Worm (Caenorhabditis elegans) whole organism, L4 larva: ENCODE measurements around the gene pgph-1.

Experiments
- F37D6.2 ChIP-seq: sonication (generic microtip); optimal IDR thresholded peaks from 2 replicates; lab custom pipeline; 2016; ENCODE audit warnings: mild to moderate bottlenecking, missing genetic modification characterization, missing compliant biosample characterization
- F44E2.7 ChIP-seq: fragments of 200-800 bp; sonication (Bioruptor generic); IDR thresholded peaks from 2 replicates; pipeline ENCODE4 v2.1.2; 2022; ENCODE audit warnings: missing genetic modification characterization, missing compliant biosample characterization
- F49E8.2 ChIP-seq: sonication (generic microtip); optimal IDR thresholded peaks from 2 replicates; lab custom pipeline; 2016; ENCODE audit warnings: missing compliant biosample characterization, mild to moderate bottlenecking, missing genetic modification characterization, borderline replicate concordance
- R02D3.7 ChIP-seq: fragments of 150-350 bp; sonication (generic microtip); optimal IDR thresholded peaks from 3 replicates; lab custom pipeline; 2014; ENCODE audit warnings: missing biosample characterization, missing genetic modification characterization
- T26A8.4 ChIP-seq: fragments of 200-800 bp; sonication (Bioruptor generic); IDR thresholded peaks from 2 replicates; pipeline ENCODE4 v1.3.6; 2022; ENCODE audit warnings: missing genetic modification characterization, missing compliant biosample characterization
- Y105C5A.15 ChIP-seq: fragments of 200-800 bp; sonication (Bioruptor generic); IDR thresholded peaks from 2 replicates; pipeline ENCODE4 v1.3.6; 2022; ENCODE audit warnings: missing genetic modification characterization, missing compliant biosample characterization
- Y48G9A.11 ChIP-seq: fragments of 200-800 bp; sonication (Bioruptor generic); IDR thresholded peaks from 2 replicates; pipeline ENCODE4 v1.3.6; 2022; ENCODE audit warnings: missing genetic modification reagents, missing genetic modification characterization, missing compliant biosample characterization
- ZK546.5 ChIP-seq, 2 experiments: sonication (generic microtip); optimal IDR thresholded peaks; 2 replicates each; lab custom pipeline; 2017; ENCODE audit warnings: missing biosample characterization in 2 of 2, missing genetic modification characterization in 2 of 2
- aha-1 ChIP-seq: fragments of 150-350 bp; peaks from one replicate; lab custom pipeline; 2014; ENCODE audit warnings: missing biosample characterization, missing genetic modification characterization
- ceh-28 ChIP-seq: fragments of 150-350 bp; optimal IDR thresholded peaks from 2 replicates; lab custom pipeline; 2014; ENCODE audit warnings: missing biosample characterization, missing genetic modification reagents, missing genetic modification characterization
- ceh-44 ChIP-seq: fragments of 200-800 bp; sonication (Bioruptor generic); IDR thresholded peaks from 2 replicates; pipeline ENCODE4 v1.3.6; 2022; ENCODE audit warnings: missing genetic modification reagents, missing genetic modification characterization, missing compliant biosample characterization
- ceh-62 ChIP-seq: sonication (generic microtip); optimal IDR thresholded peaks from 2 replicates; lab custom pipeline; 2017; ENCODE audit warnings: missing biosample characterization, missing genetic modification characterization
- ceh-82 ChIP-seq: sonication (generic microtip); optimal IDR thresholded peaks from 2 replicates; lab custom pipeline; 2017; ENCODE audit warnings: missing biosample characterization, missing genetic modification characterization
- cey-2 ChIP-seq: sonication (generic microtip); optimal IDR thresholded peaks from 3 replicates; lab custom pipeline; 2017; ENCODE audit warnings: missing genetic modification characterization, mild to moderate bottlenecking, missing compliant biosample characterization, antibody characterized with exemption, borderline replicate concordance; ENCODE audit not compliant: insufficient read depth
- daf-19 ChIP-seq: fragments of 200-800 bp; sonication (Bioruptor generic); conservative IDR thresholded peaks from 2 replicates; pipeline ENCODE4 v1.3.6; 2022; ENCODE audit warnings: missing genetic modification characterization, missing compliant biosample characterization
- egl-43 ChIP-seq: fragments of 200-800 bp; sonication (Bioruptor generic); IDR thresholded peaks from 2 replicates; pipeline ENCODE4 v1.3.6; 2022; ENCODE audit warnings: missing genetic modification reagents, missing genetic modification characterization, missing compliant biosample characterization
- fos-1 ChIP-seq: fragments of 150-350 bp; optimal IDR thresholded peaks from 2 replicates; lab custom pipeline; 2014; ENCODE audit warnings: missing biosample characterization, missing genetic modification characterization
- gei-8 ChIP-seq: fragments of 200-800 bp; sonication (Bioruptor generic); optimal IDR thresholded peaks from 2 replicates; lab custom pipeline; 2018; ENCODE audit warnings: mild to moderate bottlenecking, missing genetic modification characterization, missing compliant biosample characterization
- hif-1 ChIP-seq, 2 experiments: sonication (generic microtip); optimal IDR thresholded peaks; 2 replicates each; lab custom pipeline; 2016 to 2017; ENCODE audit warnings: missing compliant biosample characterization in 2 of 2, missing genetic modification characterization in 2 of 2, missing genetic modification reagents in 2 of 2, missing genotype in 2 of 2, mild to moderate bottlenecking in 1 of 2
- hlh-11 ChIP-seq: fragments of 200-800 bp; sonication (Bioruptor generic); optimal IDR thresholded peaks from 2 replicates; lab custom pipeline; 2018; ENCODE audit warnings: mild to moderate bottlenecking, missing genetic modification characterization, missing compliant biosample characterization
- hlh-30 ChIP-seq: sonication (generic microtip); optimal IDR thresholded peaks from 2 replicates; lab custom pipeline; 2017; ENCODE audit warnings: antibody characterized with exemption, mild to moderate bottlenecking, missing genetic modification characterization, missing compliant biosample characterization; ENCODE audit not compliant: insufficient read depth
- hmg-1.1 ChIP-seq: fragments of 200-800 bp; sonication (Bioruptor generic); IDR thresholded peaks from 2 replicates; pipeline ENCODE4 v1.3.6; 2022; ENCODE audit warnings: missing genetic modification reagents, missing genetic modification characterization, missing compliant biosample characterization
- lin-13 ChIP-seq: fragments of 150-350 bp; optimal IDR thresholded peaks from 2 replicates; lab custom pipeline; 2014; ENCODE audit warnings: missing biosample characterization, missing genetic modification reagents, missing genetic modification characterization
- lin-29 ChIP-seq: fragments of 200-800 bp; sonication (Bioruptor generic); IDR thresholded peaks from 2 replicates; pipeline ENCODE4 v1.3.6; 2022; ENCODE audit warnings: missing genetic modification reagents, missing genetic modification characterization, missing compliant biosample characterization
- lsy-2 ChIP-seq, 2 experiments: fragments of 150-350 bp in 1 of 2; sonication (generic microtip) in 1 of 2; optimal IDR thresholded peaks; 2 replicates each; lab custom pipeline; 2014 to 2017; ENCODE audit warnings: missing biosample characterization in 2 of 2, missing genetic modification characterization in 2 of 2
- madf-9 ChIP-seq: fragments of 200-800 bp; sonication (Bioruptor generic); conservative IDR thresholded peaks from 2 replicates; pipeline ENCODE4 v1.3.6; 2022; ENCODE audit warnings: missing genetic modification reagents, missing genetic modification characterization, missing compliant biosample characterization
- mdl-1 ChIP-seq, 2 experiments: fragments of 150-350 bp in 1 of 2; sonication (generic microtip) in 1 of 2; optimal IDR thresholded peaks; 2 replicates each; lab custom pipeline; 2014 to 2017; ENCODE audit warnings: missing biosample characterization in 2 of 2, missing genetic modification characterization in 2 of 2
- mep-1 ChIP-seq: fragments of 150-350 bp; sonication (generic microtip); optimal IDR thresholded peaks from 3 replicates; lab custom pipeline; 2014; ENCODE audit warnings: missing biosample characterization, missing genetic modification characterization
- mes-2 ChIP-seq: sonication (generic microtip); optimal IDR thresholded peaks from 2 replicates; lab custom pipeline; 2016; ENCODE audit warnings: missing genotype, mild to moderate bottlenecking, missing genetic modification characterization, missing compliant biosample characterization; ENCODE audit not compliant: poor library complexity, severe bottlenecking
- mxl-3 ChIP-seq: fragments of 200-800 bp; sonication (Bioruptor generic); optimal IDR thresholded peaks from 2 replicates; lab custom pipeline; 2018; ENCODE audit warnings: mild to moderate bottlenecking, missing genetic modification characterization, missing compliant biosample characterization
- nhr-102 ChIP-seq: sonication (generic microtip); optimal IDR thresholded peaks from 2 replicates; lab custom pipeline; 2016; ENCODE audit warnings: mild to moderate bottlenecking, missing genetic modification characterization, moderate library complexity, missing compliant biosample characterization
- nhr-11 ChIP-seq: fragments of 150-350 bp; optimal IDR thresholded peaks from 2 replicates; lab custom pipeline; 2014; ENCODE audit warnings: missing biosample characterization, missing genetic modification characterization
- nhr-237 ChIP-seq: sonication (generic microtip); optimal IDR thresholded peaks from 2 replicates; lab custom pipeline; 2017; ENCODE audit warnings: missing biosample characterization, missing genetic modification characterization
- nhr-48 ChIP-seq: sonication (generic microtip); optimal IDR thresholded peaks from 2 replicates; lab custom pipeline; 2016; ENCODE audit warnings: mild to moderate bottlenecking, missing genetic modification characterization, missing compliant biosample characterization
- nhr-6 ChIP-seq: fragments of 150-350 bp; optimal IDR thresholded peaks from 2 replicates; lab custom pipeline; 2014; ENCODE audit warnings: missing biosample characterization, missing genetic modification characterization
- nhr-76 ChIP-seq: fragments of 150-350 bp; optimal IDR thresholded peaks from 2 replicates; lab custom pipeline; 2014; ENCODE audit warnings: missing biosample characterization, missing genetic modification characterization
- nhr-77 ChIP-seq: fragments of 150-350 bp; optimal IDR thresholded peaks from 2 replicates; lab custom pipeline; 2014; ENCODE audit warnings: missing biosample characterization, missing genetic modification characterization
- php-3 ChIP-seq: fragments of 200-800 bp; sonication (Bioruptor generic); IDR thresholded peaks from 2 replicates; pipeline ENCODE4 v1.3.6; 2022; ENCODE audit warnings: missing genetic modification reagents, missing genetic modification characterization, missing compliant biosample characterization
- sdz-12 ChIP-seq: fragments of 200-800 bp; sonication (Bioruptor generic); optimal IDR thresholded peaks from 2 replicates; lab custom pipeline; 2018; ENCODE audit warnings: mild to moderate bottlenecking, missing genetic modification characterization, missing compliant biosample characterization
- set-16 ChIP-seq: fragments of 200-800 bp; sonication (Bioruptor generic); IDR thresholded peaks from 2 replicates; pipeline ENCODE4 v1.3.6; 2022; ENCODE audit warnings: missing genetic modification reagents, missing genetic modification characterization, missing compliant biosample characterization
- spr-1 ChIP-seq: sonication (generic microtip); optimal IDR thresholded peaks from 2 replicates; lab custom pipeline; 2016; ENCODE audit warnings: mild to moderate bottlenecking, missing genetic modification characterization, missing compliant biosample characterization
- spr-3 ChIP-seq: fragments of 200-800 bp; sonication (Bioruptor generic); optimal IDR thresholded peaks from 2 replicates; lab custom pipeline; 2018; ENCODE audit warnings: mild to moderate bottlenecking, missing genetic modification characterization, missing compliant biosample characterization
- tag-97 ChIP-seq: fragments of 200-800 bp; sonication (Bioruptor generic); IDR thresholded peaks from 2 replicates; pipeline ENCODE4 v1.3.6; 2022; ENCODE audit warnings: missing genetic modification characterization, missing compliant biosample characterization
- tra-1 ChIP-seq: fragments of 200-800 bp; sonication (Bioruptor generic); IDR thresholded peaks from 2 replicates; pipeline ENCODE4 v1.3.6; 2022; ENCODE audit warnings: missing genetic modification reagents, missing genetic modification characterization, missing compliant biosample characterization
- unc-62 ChIP-seq, 3 experiments: fragments of 150-350 bp in 1 of 3; sonication (generic microtip); optimal IDR thresholded peaks in 2 of 3; peaks in 1 of 3; 1 replicate in 1 of 3; 2 replicates in 2 of 3; lab custom pipeline; 2014 to 2017; ENCODE audit warnings: missing biosample characterization in 3 of 3, missing genetic modification characterization in 3 of 3, missing genetic modification reagents in 3 of 3, missing genotype in 1 of 3
- vab-7 ChIP-seq: fragments of 200-800 bp; sonication (Bioruptor generic); IDR thresholded peaks from 2 replicates; pipeline ENCODE4 v1.3.6; 2022; ENCODE audit warnings: missing genetic modification reagents, missing genetic modification characterization, missing compliant biosample characterization
- zfp-2 ChIP-seq: sonication (generic microtip); optimal IDR thresholded peaks from 2 replicates; lab custom pipeline; 2016; ENCODE audit warnings: mild to moderate bottlenecking, missing genetic modification characterization, missing compliant biosample characterization
- zfp-3 ChIP-seq: fragments of 200-800 bp; sonication (Bioruptor generic); conservative IDR thresholded peaks from 2 replicates; pipeline ENCODE4 v1.3.6; 2022; ENCODE audit warnings: missing genetic modification reagents, missing genetic modification characterization, missing compliant biosample characterization
- zip-11 ChIP-seq: fragments of 200-800 bp; sonication (Bioruptor generic); IDR thresholded peaks from 2 replicates; pipeline ENCODE4 v1.3.6; 2022; ENCODE audit warnings: missing genetic modification characterization, missing compliant biosample characterization
- ztf-7 ChIP-seq: fragments of 150-350 bp; optimal IDR thresholded peaks from 2 replicates; lab custom pipeline; 2014; ENCODE audit warnings: missing biosample characterization, missing genetic modification characterization

The pgph-1 gene

ce11 chrV:5763787-5764186 lies 10.5 kb upstream of the pgph-1 start, which contains the start of gene pgph-3 (continued):
- no peak for TF ChIP-seq unc-62 (GFP tag; optimal IDR thresholded peaks at IDR 0.05 in 1 of 2; lab: Kevin White, UChicago)
- TF ChIP-seq unc-62 (tag; optimal IDR thresholded peaks at IDR 0.05; lab: Kevin White, UChicago): no peak
- peak; percentile 93 for TF ChIP-seq nhr-48 (tag; lab: Kevin White, UChicago)
- TF ChIP-seq zfp-2 (tag; lab: Kevin White, UChicago): no peak
- peak; percentile 69 for TF ChIP-seq nhr-76 (tag; lab: Kevin White, UChicago)
- TF ChIP-seq madf-9 (GFP tag; lab: Robert Waterston, UW): 0 out of 2 replicates have a peak, but pooled peaks have one; percentile 16
- TF ChIP-seq set-16 (GFP tag; lab: Robert Waterston, UW): no peak
- TF ChIP-seq nhr-77 (tag; lab: Kevin White, UChicago): peak; percentile 85
- TF ChIP-seq mxl-3 (GFP tag; lab: Kevin White, UChicago): peak; percentile 71
- no peak for TF ChIP-seq F49E8.2 (tag; lab: Kevin White, UChicago)
- no peak for TF ChIP-seq F37D6.2 (tag; lab: Kevin White, UChicago)
- no peak for TF ChIP-seq ceh-82 (tag; lab: Kevin White, UChicago)
- peak; percentile 26 for TF ChIP-seq spr-1 (tag; lab: Kevin White, UChicago)
- no peak for TF ChIP-seq F44E2.7
- no peak for TF ChIP-seq daf-19 (GFP tag; lab: Robert Waterston, UW)
- no peak for TF ChIP-seq hmg-1.1 (GFP tag; lab: Robert Waterston, UW)
- TF ChIP-seq php-3 (GFP tag; lab: Robert Waterston, UW): peak; percentile 84
- TF ChIP-seq ceh-62 (tag; lab: Kevin White, UChicago): no peak
- peak; percentile 97 for TF ChIP-seq hlh-11
- TF ChIP-seq tag-97: no peak
- no peak for TF ChIP-seq Y48G9A.11
- TF ChIP-seq nhr-11: peak; percentile 32
- TF ChIP-seq tra-1 (GFP tag; lab: Robert Waterston, UW): peak; percentile 67; the same call in 1 of the 2 replicates
- TF ChIP-seq vab-7: no peak
- TF ChIP-seq R02D3.7 (tag; lab: Kevin White, UChicago): no peak
- no peak for TF ChIP-seq zip-11 (GFP tag; lab: Robert Waterston, UW)
- TF ChIP-seq nhr-102 (tag; lab: Kevin White, UChicago): peak; percentile 78
- TF ChIP-seq egl-43 (GFP tag; lab: Robert Waterston, UW): no peak
- no peak for TF ChIP-seq ZK546.5 (tag; optimal IDR thresholded peaks at IDR 0.05; lab: Kevin White, UChicago)
- TF ChIP-seq lin-13 (GFP tag; lab: Kevin White, UChicago): no peak
- TF ChIP-seq lin-29 (GFP tag; lab: Robert Waterston, UW): no peak
- TF ChIP-seq hif-1 (tag; optimal IDR thresholded peaks at IDR 0.05; lab: Kevin White, UChicago): peak in 1 of 2 experiments; percentile 41
- peak; percentile 49 for TF ChIP-seq nhr-6 (tag; lab: Kevin White, UChicago)
- peak; percentile 75 to 94 for TF ChIP-seq mdl-1 (tag; optimal IDR thresholded peaks at IDR 0.05; lab: Kevin White, UChicago)
- TF ChIP-seq ztf-7 (tag; lab: Kevin White, UChicago): peak; percentile 65
- TF ChIP-seq ceh-44: no peak
- TF ChIP-seq zfp-3 (GFP tag; lab: Robert Waterston, UW): peak; percentile 49; the same call in 1 of the 2 replicates
- TF ChIP-seq ceh-28 (tag; lab: Kevin White, UChicago): no peak
- peak; percentile 52 for TF ChIP-seq mep-1
- peak in 1 of 2 experiments; percentile 75 for TF ChIP-seq lsy-2 (tag; optimal IDR thresholded peaks at IDR 0.05; lab: Kevin White, UChicago)
- no peak; the same call in 1 of the 2 replicates for TF ChIP-seq T26A8.4
- peak; percentile 51 for TF ChIP-seq aha-1 (tag; lab: Kevin White, UChicago)
- TF ChIP-seq gei-8 (GFP tag; lab: Kevin White, UChicago): peak; percentile 7
- peak; percentile 84 for TF ChIP-seq hlh-30
- TF ChIP-seq fos-1 (tag; lab: Kevin White, UChicago): no peak
- TF ChIP-seq nhr-237 (tag; lab: Kevin White, UChicago): no peak
- no peak for TF ChIP-seq mes-2 (tag; lab: Kevin White, UChicago)
- TF ChIP-seq cey-2: peak; percentile 80
- TF ChIP-seq Y105C5A.15 (GFP tag; lab: Robert Waterston, UW): no peak
- TF ChIP-seq sdz-12 (GFP tag; lab: Kevin White, UChicago): no peak
- no peak for TF ChIP-seq spr-3
